Fruit fly (Drosophila melanogaster): ENCODE measurements around the gene Ada2b.

Ada2b gene

dm6 chr3R:8233370-8233773 lies 6.9 kb downstream of the Ada2b start, which contains the start of gene PolI (continued):
- no peak for TF ChIP-seq Asciz (GFP tag; optimal IDR thresholded peaks at IDR 0.05)
- peak; percentile 16 for TF ChIP-seq HLH54F (GFP tag; optimal IDR thresholded peaks at IDR 0.05)
- TF ChIP-seq D (optimal IDR thresholded peaks at IDR 0.05) = no peak
- TF ChIP-seq D (GFP tag; optimal IDR thresholded peaks at IDR 0.05) = no peak
- no peak for TF ChIP-seq Dip2 (GFP tag; IDR thresholded peaks at IDR 0.05)
- no peak for TF ChIP-seq CG31388 (GFP tag; optimal IDR thresholded peaks at IDR 0.05)
- no peak for TF ChIP-seq ase (GFP tag; IDR thresholded peaks at IDR 0.05)
- TF ChIP-seq lbe (GFP tag; optimal IDR thresholded peaks at IDR 0.05) = peak; percentile 21
- TF ChIP-seq Ptx1 (GFP tag; IDR thresholded peaks at IDR 0.05) = no peak
- peak; percentile 76 for TF ChIP-seq CG33213 (GFP tag; optimal IDR thresholded peaks at IDR 0.05)
- TF ChIP-seq CG14710 (tag; optimal IDR thresholded peaks at IDR 0.05) = peak; percentile 68
- no peak for TF ChIP-seq br (optimal IDR thresholded peaks at IDR 0.05)
- peak; percentile 41 for TF ChIP-seq CoRest (tag; optimal IDR thresholded peaks at IDR 0.05)
- peak; percentile 81 for TF ChIP-seq CG12659 (GFP tag; optimal IDR thresholded peaks at IDR 0.05)
- TF ChIP-seq lmd (GFP tag; IDR thresholded peaks at IDR 0.05) = no peak
- TF ChIP-seq CG14860 (GFP tag; IDR thresholded peaks at IDR 0.05; ENCODE audit: partially characterized antibody) = no peak
- no peak for TF ChIP-seq sd (tag; optimal IDR thresholded peaks at IDR 0.05)
- no peak for TF ChIP-seq Mad (GFP tag; optimal IDR thresholded peaks at IDR 0.05)
- TF ChIP-seq z (GFP tag; IDR thresholded peaks at IDR 0.05) = no peak
- TF ChIP-seq E2f1 (GFP tag; IDR thresholded peaks at IDR 0.05) = no peak
- peak; percentile 16 for TF ChIP-seq CG30020 (tag; optimal IDR thresholded peaks at IDR 0.05)
- TF ChIP-seq CG10979 (tag; optimal IDR thresholded peaks at IDR 0.05) = peak; percentile 8
- TF ChIP-seq Rfx (GFP tag; IDR thresholded peaks at IDR 0.05) = peak; percentile 63
- no peak for TF ChIP-seq Stat92E (GFP tag; optimal IDR thresholded peaks at IDR 0.05)
- TF ChIP-seq NK7.1 (GFP tag; optimal IDR thresholded peaks at IDR 0.05) = no peak
- TF ChIP-seq CG8089 (GFP tag; optimal IDR thresholded peaks at IDR 0.05) = no peak
- TF ChIP-seq dpn (GFP tag; optimal IDR thresholded peaks at IDR 0.05) = peak in 1 of 2 experiments; percentile 23
- TF ChIP-seq crc (GFP tag; optimal IDR thresholded peaks at IDR 0.05) = no peak
- no peak for TF ChIP-seq fd3F (GFP tag; optimal IDR thresholded peaks at IDR 0.05)
- no peak for TF ChIP-seq zf30C (GFP tag; optimal IDR thresholded peaks at IDR 0.05)
- no peak for TF ChIP-seq CG6791 (GFP tag; IDR thresholded peaks at IDR 0.05; ENCODE audit: partially characterized antibody)
- peak; percentile 36 for TF ChIP-seq zen (tag; optimal IDR thresholded peaks at IDR 0.05)
- TF ChIP-seq Dll (GFP tag; IDR thresholded peaks at IDR 0.05; ENCODE audit: partially characterized antibody) = peak; percentile 58; the same call in 2 of the 4 replicates
- peak; percentile 45 for TF ChIP-seq pho (GFP tag; optimal IDR thresholded peaks at IDR 0.05)
- TF ChIP-seq CG30403 (GFP tag; optimal IDR thresholded peaks at IDR 0.05) = no peak
- TF ChIP-seq CG8478 (optimal IDR thresholded peaks at IDR 0.05) = no peak
- peak; percentile 91 for TF ChIP-seq CG4617 (GFP tag; optimal IDR thresholded peaks at IDR 0.05; ENCODE audit: borderline replicate concordance)
- TF ChIP-seq CG12942 (GFP tag; optimal IDR thresholded peaks at IDR 0.05) = no peak
- TF ChIP-seq NC2α (GFP tag; optimal IDR thresholded peaks at IDR 0.05) = peak; percentile 20
- TF ChIP-seq Dbx (GFP tag; IDR thresholded peaks at IDR 0.05) = peak; percentile 39; the same call in 1 of the 3 replicates
- TF ChIP-seq CG34422 (GFP tag; IDR thresholded peaks at IDR 0.05) = no peak; the same call in 2 of the 3 replicates
- no peak for TF ChIP-seq CG43689 (GFP tag; IDR thresholded peaks at IDR 0.05)
- peak; percentile 81 for TF ChIP-seq Hmr (GFP tag; optimal IDR thresholded peaks at IDR 0.05)
- peak; percentile 96 for TF ChIP-seq Lhr (GFP tag; optimal IDR thresholded peaks at IDR 0.05)
- peak; percentile 35 for TF ChIP-seq CG15696 (tag; optimal IDR thresholded peaks at IDR 0.05)
- peak; percentile 4 for TF ChIP-seq CG12744 (GFP tag; optimal IDR thresholded peaks at IDR 0.05)
- TF ChIP-seq CG42726 (GFP tag; IDR thresholded peaks at IDR 0.05; ENCODE audit: partially characterized antibody) = 0 out of 2 replicates have a peak, but pooled peaks have one; percentile 38
- TF ChIP-seq CG18476 (GFP tag; optimal IDR thresholded peaks at IDR 0.05) = peak; percentile 5
- no peak for TF ChIP-seq gsb (GFP tag; IDR thresholded peaks at IDR 0.05)
- TF ChIP-seq tio (GFP tag; optimal IDR thresholded peaks at IDR 0.05) = no peak
- peak; percentile 53; the same call in 1 of the 2 replicates for TF ChIP-seq amos (GFP tag; IDR thresholded peaks at IDR 0.05; ENCODE audit: partially characterized antibody)
- TF ChIP-seq CTCF (GFP tag; optimal IDR thresholded peaks at IDR 0.05) = peak; percentile 70

Measured in whole organism, embryonic.